Fruit fly (Drosophila melanogaster) whole organism, embryonic: Measurements from ENCODE around the gene CG10984.
A peak's percentile ranks its signal among the peaks of the same experiment; 100 is the strongest.

Experiments
- Aef1 ChIP-seq: fragments of 200-800 bp; sonication (Bioruptor generic); IDR thresholded peaks from 3 replicates; pipeline ENCODE4 v1.3.6; 2022; ENCODE audit warnings: missing biosample characterization, missing genetic modification characterization
- B-H1 ChIP-seq: fragments of 200-800 bp; sonication (Bioruptor generic); IDR thresholded peaks from 3 replicates; pipeline ENCODE4 v1.3.6; 2022; ENCODE audit warnings: missing biosample characterization, missing genetic modification characterization
- CG10267 ChIP-seq: fragments of 200-800 bp; sonication (Bioruptor generic); optimal IDR thresholded peaks from 2 replicates; lab custom pipeline; 2018; ENCODE audit warnings: missing biosample characterization, mild to moderate bottlenecking, missing genetic modification characterization, moderate library complexity
- CG11398 ChIP-seq: fragments of 200-800 bp; sonication (Bioruptor generic); optimal IDR thresholded peaks from 2 replicates; lab custom pipeline; 2016; ENCODE audit warnings: missing biosample characterization, missing genetic modification characterization
- CG12236 ChIP-seq: fragments of 200-800 bp; sonication (Bioruptor generic); optimal IDR thresholded peaks from 2 replicates; lab custom pipeline; 2016; ENCODE audit warnings: missing biosample characterization, missing genetic modification characterization
- CG1647 ChIP-seq: fragments of 200-800 bp; sonication (Bioruptor generic); optimal IDR thresholded peaks from 3 replicates; lab custom pipeline; 2016; ENCODE audit warnings: missing biosample characterization, missing genetic modification characterization
- CG16863 ChIP-seq: fragments of 200-800 bp; sonication (Bioruptor generic); optimal IDR thresholded peaks from 3 replicates; lab custom pipeline; 2016; ENCODE audit warnings: missing biosample characterization, missing genetic modification characterization
- CG17359 ChIP-seq: fragments of 200-800 bp; sonication (Bioruptor generic); optimal IDR thresholded peaks from 3 replicates; lab custom pipeline; 2018; ENCODE audit warnings: missing biosample characterization, mild to moderate bottlenecking, missing genetic modification characterization, moderate library complexity
- CG30431 ChIP-seq: fragments of 200-800 bp; sonication (Bioruptor generic); optimal IDR thresholded peaks from 2 replicates; lab custom pipeline; 2017; ENCODE audit warnings: missing biosample characterization, missing genetic modification characterization
- CG31388 ChIP-seq: fragments of 200-800 bp; sonication (Bioruptor generic); optimal IDR thresholded peaks from 2 replicates; lab custom pipeline; 2016; ENCODE audit warnings: missing biosample characterization, missing genetic modification characterization
- CG34422 ChIP-seq: fragments of 200-800 bp; sonication (Bioruptor generic); IDR thresholded peaks from 3 replicates; pipeline ENCODE4 v1.3.6; 2022; ENCODE audit warnings: missing biosample characterization, missing genetic modification characterization
- CG3726 ChIP-seq: fragments of 200-800 bp; sonication (Bioruptor generic); IDR thresholded peaks from 3 replicates; pipeline ENCODE4, ENCODE4 v1.3.6; 2022; ENCODE audit warnings: missing biosample characterization, missing genetic modification characterization
- CG4617 ChIP-seq: fragments of 200-800 bp; sonication (Bioruptor generic); optimal IDR thresholded peaks from 3 replicates; lab custom pipeline; 2016; ENCODE audit warnings: missing biosample characterization, missing genetic modification characterization, borderline replicate concordance
- CG6272 ChIP-seq: fragments of 200-800 bp; sonication (Bioruptor generic); IDR thresholded peaks from 2 replicates; pipeline ENCODE4 v1.3.6; 2022; ENCODE audit warnings: missing biosample characterization, missing genetic modification characterization
- CG6683 ChIP-seq: fragments of 200-800 bp; sonication (Bioruptor generic); optimal IDR thresholded peaks from 2 replicates; lab custom pipeline; 2017; ENCODE audit warnings: missing biosample characterization, mild to moderate bottlenecking, missing genetic modification characterization, missing genetic modification reagents
- CG6791 ChIP-seq: fragments of 200-800 bp; sonication (Bioruptor generic); IDR thresholded peaks from 3 replicates; pipeline ENCODE4 v1.3.6; 2022; ENCODE audit warnings: missing biosample characterization, missing genetic modification characterization; ENCODE audit not compliant: partially characterized antibody
- CG6813 ChIP-seq: fragments of 200-800 bp; sonication (Bioruptor generic); optimal IDR thresholded peaks from 2 replicates; lab custom pipeline; 2017; ENCODE audit warnings: missing biosample characterization, missing genetic modification characterization, mild to moderate bottlenecking, moderate library complexity, missing genetic modification reagents
- CG7271 ChIP-seq: fragments of 200-800 bp; sonication (Bioruptor generic); optimal IDR thresholded peaks from 2 replicates; lab custom pipeline; 2018; ENCODE audit warnings: missing biosample characterization, mild to moderate bottlenecking, missing genetic modification characterization, moderate library complexity
- CG7839 ChIP-seq: fragments of 200-800 bp; sonication (Bioruptor generic); optimal IDR thresholded peaks from 3 replicates; lab custom pipeline; 2018; ENCODE audit warnings: missing biosample characterization, mild to moderate bottlenecking, missing genetic modification characterization, moderate library complexity
- CG8478 ChIP-seq: fragments of >200 bp; optimal IDR thresholded peaks from 2 replicates; lab custom pipeline; 2018
- Camta ChIP-seq: fragments of 200-800 bp; sonication (Bioruptor generic); optimal IDR thresholded peaks from 2 replicates; lab custom pipeline; 2016; ENCODE audit warnings: missing biosample characterization, missing genetic modification characterization
- Dbx ChIP-seq: fragments of 200-800 bp; sonication (Bioruptor generic); IDR thresholded peaks from 3 replicates; pipeline ENCODE4 v1.3.6; 2022; ENCODE audit warnings: missing biosample characterization, missing genetic modification characterization
- Dll ChIP-seq: fragments of 200-800 bp; sonication (Bioruptor generic); IDR thresholded peaks from 4 replicates; pipeline ENCODE4 v1.3.6; 2022; ENCODE audit warnings: missing biosample characterization, missing genetic modification characterization; ENCODE audit not compliant: partially characterized antibody
- Elba2 ChIP-seq: fragments of 200-800 bp; sonication (Bioruptor generic); optimal IDR thresholded peaks from 3 replicates; lab custom pipeline; 2016; ENCODE audit warnings: missing biosample characterization, missing genetic modification characterization
- HLH3B ChIP-seq: fragments of 200-800 bp; sonication (Bioruptor generic); IDR thresholded peaks from 2 replicates; pipeline ENCODE4 v1.3.6; 2022; ENCODE audit warnings: missing biosample characterization, missing genetic modification characterization
- HLH54F ChIP-seq: fragments of 200-800 bp; sonication (Bioruptor generic); optimal IDR thresholded peaks from 3 replicates; lab custom pipeline; 2016; ENCODE audit warnings: missing biosample characterization, missing genetic modification characterization
- Hmx ChIP-seq: fragments of 200-800 bp; sonication (Bioruptor generic); optimal IDR thresholded peaks from 2 replicates; lab custom pipeline; 2016; ENCODE audit warnings: missing biosample characterization, missing genetic modification characterization
- Lpt ChIP-seq: fragments of >200 bp; optimal IDR thresholded peaks from 2 replicates; lab custom pipeline; 2018; ENCODE audit warnings: missing biosample characterization, missing genetic modification characterization
- Mrtf ChIP-seq: fragments of 200-800 bp; sonication (Bioruptor generic); IDR thresholded peaks from 3 replicates; pipeline ENCODE4 v1.3.6; 2022; ENCODE audit warnings: missing biosample characterization, missing genetic modification characterization
- Nf-YA ChIP-seq: fragments of 200-800 bp; sonication (Bioruptor generic); IDR thresholded peaks from 2 replicates; pipeline ENCODE4 v1.3.6; 2022; ENCODE audit warnings: missing biosample characterization, missing genetic modification characterization
- Optix ChIP-seq: fragments of 200-800 bp; sonication (Bioruptor generic); IDR thresholded peaks from 3 replicates; pipeline ENCODE4 v1.3.6; 2022; ENCODE audit warnings: missing biosample characterization, missing genetic modification characterization
- Rfx ChIP-seq: fragments of 200-800 bp; sonication (Bioruptor generic); IDR thresholded peaks from 2 replicates; pipeline ENCODE4 v1.3.6; 2022; ENCODE audit warnings: missing biosample characterization, missing genetic modification characterization
- Sox102F ChIP-seq: fragments of 200-800 bp; sonication (Bioruptor generic); optimal IDR thresholded peaks from 2 replicates; lab custom pipeline; 2018; ENCODE audit warnings: missing biosample characterization, mild to moderate bottlenecking, missing genetic modification characterization, moderate library complexity
- Trl ChIP-seq, 3 experiments: fragments of >200 bp in 2 of 3; fragments of 200-800 bp in 1 of 3; sonication (Bioruptor generic) in 1 of 3; optimal IDR thresholded peaks; 2 replicates in 1 of 3; 3 replicates in 2 of 3; lab custom pipeline; 2016 to 2017; ENCODE audit warnings: missing biosample characterization in 1 of 3, missing genetic modification characterization in 1 of 3
- Xbp1 ChIP-seq: fragments of 200-800 bp; sonication (Bioruptor generic); optimal IDR thresholded peaks from 3 replicates; lab custom pipeline; 2016; ENCODE audit warnings: missing biosample characterization, mild to moderate bottlenecking, missing genetic modification characterization
- abd-A ChIP-seq: fragments of 200-800 bp; sonication (Bioruptor generic); optimal IDR thresholded peaks from 3 replicates; lab custom pipeline; 2019; ENCODE audit warnings: missing biosample characterization, mild to moderate bottlenecking, missing genetic modification characterization, moderate library complexity
- cg ChIP-seq: fragments of 200-800 bp; sonication (Bioruptor generic); optimal IDR thresholded peaks from 3 replicates; lab custom pipeline; 2019; ENCODE audit warnings: missing biosample characterization, mild to moderate bottlenecking, missing genetic modification characterization, moderate library complexity
- crc ChIP-seq: fragments of 200-800 bp; sonication (Bioruptor generic); optimal IDR thresholded peaks from 2 replicates; lab custom pipeline; 2016; ENCODE audit warnings: missing biosample characterization, missing genetic modification characterization
- h ChIP-seq: fragments of >200 bp; optimal IDR thresholded peaks from 2 replicates; lab custom pipeline; 2017
- hth ChIP-seq: fragments of >200 bp; optimal IDR thresholded peaks from 2 replicates; lab custom pipeline; 2017; ENCODE audit warnings: inconsistent platforms
- jing ChIP-seq: fragments of 200-800 bp; sonication (Bioruptor generic); optimal IDR thresholded peaks from 2 replicates; lab custom pipeline; 2018; ENCODE audit warnings: missing biosample characterization, mild to moderate bottlenecking, missing genetic modification characterization
- lmd ChIP-seq: fragments of 200-800 bp; sonication (Bioruptor generic); IDR thresholded peaks from 2 replicates; pipeline ENCODE4 v1.3.6; 2022; ENCODE audit warnings: missing biosample characterization, missing genetic modification characterization
- schlank ChIP-seq: fragments of 200-800 bp; sonication (Bioruptor generic); optimal IDR thresholded peaks from 2 replicates; lab custom pipeline; 2018; ENCODE audit warnings: missing biosample characterization, mild to moderate bottlenecking, missing genetic modification characterization
- sd ChIP-seq: fragments of 200-800 bp; sonication (Bioruptor generic); optimal IDR thresholded peaks from 3 replicates; lab custom pipeline; 2018; ENCODE audit warnings: missing biosample characterization, mild to moderate bottlenecking, missing genetic modification characterization, moderate library complexity
- sob ChIP-seq: fragments of 200-800 bp; sonication (Bioruptor generic); IDR thresholded peaks from 2 replicates; pipeline ENCODE4 v1.3.6; 2022; ENCODE audit warnings: missing biosample characterization, missing genetic modification characterization
- tll ChIP-seq, 2 experiments: fragments of 200-800 bp in 1 of 2; fragments of >200 bp in 1 of 2; sonication (Bioruptor generic) in 1 of 2; optimal IDR thresholded peaks; 2 replicates each; lab custom pipeline; 2017 to 2019; ENCODE audit warnings: missing biosample characterization in 2 of 2, missing genetic modification characterization in 2 of 2, mild to moderate bottlenecking in 1 of 2, moderate library complexity in 1 of 2
- tna ChIP-seq: fragments of 200-800 bp; sonication (Bioruptor generic); IDR thresholded peaks from 2 replicates; pipeline ENCODE4 v1.3.6; 2022; ENCODE audit warnings: missing biosample characterization, missing genetic modification characterization; ENCODE audit not compliant: partially characterized antibody
- toy ChIP-seq: fragments of 200-800 bp; sonication (Bioruptor generic); IDR thresholded peaks from 2 replicates; pipeline ENCODE4 v1.3.6; 2022; ENCODE audit warnings: missing biosample characterization, missing genetic modification characterization
- trem ChIP-seq: fragments of 200-800 bp; optimal IDR thresholded peaks from 3 replicates; lab custom pipeline; 2019; ENCODE audit warnings: missing biosample characterization, mild to moderate bottlenecking, missing genetic modification characterization, moderate library complexity

The CG10984 gene

dm6 chr3L:12749567-12750535 lies at the start of gene CG10984, which contains the start of gene Klc (continued):
- TF ChIP-seq abd-A (tag; lab: Kevin White, UChicago): no peak
- TF ChIP-seq CG16863: peak; percentile 48
- TF ChIP-seq HLH3B (GFP tag; lab: Robert Waterston, UW): peak; percentile 80; the same call in 1 of the 2 replicates
- TF ChIP-seq hth (lab: Kevin White, UChicago): no peak
- no peak; the same call in 2 of the 3 replicates for TF ChIP-seq CG3726 (GFP tag; lab: Robert Waterston, UW)
- no peak for TF ChIP-seq Dll (GFP tag; lab: Robert Waterston, UW)
- no peak for TF ChIP-seq CG7839 (tag; lab: Kevin White, UChicago)
- peak; percentile 38 for TF ChIP-seq Elba2 (GFP tag; lab: Kevin White, UChicago)
- TF ChIP-seq CG1647 (GFP tag; lab: Kevin White, UChicago): peak; percentile 45
- TF ChIP-seq Trl (optimal IDR thresholded peaks at IDR 0.05; lab: Kevin White, UChicago): no peak
- peak; percentile 74 for TF ChIP-seq Trl (GFP tag; optimal IDR thresholded peaks at IDR 0.05; lab: Kevin White, UChicago)
- 0 out of 2 replicates have a peak, but pooled peaks have one; percentile 59 for TF ChIP-seq Nf-YA (GFP tag; lab: Robert Waterston, UW)
- peak; percentile 6 for TF ChIP-seq CG11398 (GFP tag; lab: Kevin White, UChicago)
- no peak for TF ChIP-seq sd (tag; lab: Kevin White, UChicago)
- TF ChIP-seq Mrtf (GFP tag; lab: Robert Waterston, UW): no peak
- no peak for TF ChIP-seq lmd (GFP tag; lab: Robert Waterston, UW)
- peak; percentile 60 for TF ChIP-seq Xbp1
- no peak for TF ChIP-seq h (lab: Kevin White, UChicago)
- peak; percentile 63 for TF ChIP-seq Camta (GFP tag; lab: Kevin White, UChicago)
- peak; percentile 78 for TF ChIP-seq CG17359 (tag; lab: Kevin White, UChicago)
- peak; percentile 79 for TF ChIP-seq sob (GFP tag; lab: Robert Waterston, UW)
- TF ChIP-seq CG6813 (GFP tag; lab: Kevin White, UChicago): no peak
- TF ChIP-seq CG4617 (GFP tag; lab: Kevin White, UChicago): peak; percentile 84
- peak; percentile 87; the same call in 2 of the 3 replicates for TF ChIP-seq CG34422 (GFP tag; lab: Robert Waterston, UW)
- no peak for TF ChIP-seq CG31388
- peak; percentile 19 for TF ChIP-seq CG12236 (GFP tag; lab: Kevin White, UChicago)
- TF ChIP-seq Dbx: peak; percentile 81; the same call in 2 of the 3 replicates
- TF ChIP-seq jing (GFP tag; lab: Kevin White, UChicago): no peak
- peak; percentile 70 for TF ChIP-seq B-H1 (GFP tag; lab: Robert Waterston, UW)
- TF ChIP-seq CG6791 (GFP tag; lab: Robert Waterston, UW): 0 out of 3 replicates have a peak, but pooled peaks have one; percentile 15
- TF ChIP-seq CG10267 (tag; lab: Kevin White, UChicago): peak; percentile 42
- TF ChIP-seq CG30431 (GFP tag; lab: Kevin White, UChicago): no peak
- no peak for TF ChIP-seq toy (GFP tag; lab: Robert Waterston, UW)
- TF ChIP-seq Lpt (GFP tag; lab: Kevin White, UChicago): no peak
- no peak for TF ChIP-seq tna (GFP tag; lab: Robert Waterston, UW)
- TF ChIP-seq Sox102F: no peak
- TF ChIP-seq tll (GFP tag; optimal IDR thresholded peaks at IDR 0.05; lab: Kevin White, UChicago): no peak
- TF ChIP-seq trem (tag; lab: Kevin White, UChicago): peak; percentile 33
- peak; percentile 86; the same call in 1 of the 2 replicates for TF ChIP-seq Rfx
- no peak for TF ChIP-seq CG6272 (GFP tag; lab: Robert Waterston, UW)
- TF ChIP-seq Aef1 (GFP tag; lab: Robert Waterston, UW): no peak
- TF ChIP-seq HLH54F (GFP tag; lab: Kevin White, UChicago): peak; percentile 47
- no peak for TF ChIP-seq crc (GFP tag; lab: Kevin White, UChicago)
- TF ChIP-seq Optix: no peak
- peak; percentile 84 for TF ChIP-seq cg (GFP tag; lab: Kevin White, UChicago)
- TF ChIP-seq CG6683 (GFP tag; lab: Kevin White, UChicago): no peak
- TF ChIP-seq schlank (tag; lab: Kevin White, UChicago): no peak
- no peak for TF ChIP-seq Hmx (GFP tag; lab: Kevin White, UChicago)
- TF ChIP-seq CG7271 (tag; lab: Kevin White, UChicago): no peak
- no peak for TF ChIP-seq CG8478
